Worm (Caenorhabditis elegans): ENCODE data around the gene F44G4.3.

- TF ChIP-seq rcor-1 (GFP tag; IDR thresholded peaks at IDR 0.05), result no peak
- TF ChIP-seq sea-2 (GFP tag; IDR thresholded peaks at IDR 0.05), result no peak
These were observed 1.4 kb downstream of the F44G4.3 start, which contains the start of gene ndub-2 for ce11 chrII:8996064-8996463.
